Worm (Caenorhabditis elegans) whole organism, young adult: ENCODE measurements around the gene srxa-14.

Experiments used
- B0019.2 ChIP-seq: fragments of 200-800 bp; sonication (Bioruptor generic); conservative IDR thresholded peaks from 2 replicates; pipeline ENCODE4 v1.3.6; 2022; ENCODE audit warnings: missing genetic modification reagents, missing genetic modification characterization, missing compliant biosample characterization
- F33H1.4 ChIP-seq: fragments of 200-800 bp; sonication (Bioruptor generic); IDR thresholded peaks from 2 replicates; pipeline ENCODE4 v1.3.6; 2022; ENCODE audit warnings: missing genetic modification reagents, missing genetic modification characterization, missing compliant biosample characterization
- F39B2.1 ChIP-seq: fragments of 200-800 bp; sonication (Bioruptor generic); IDR thresholded peaks from 2 replicates; pipeline ENCODE4 v1.3.6; 2022; ENCODE audit warnings: missing genetic modification reagents, missing genetic modification characterization, missing compliant biosample characterization
- aptf-2 ChIP-seq: fragments of 200-800 bp; sonication (Bioruptor generic); conservative IDR thresholded peaks from 2 replicates; pipeline ENCODE4 v1.3.6; 2022; ENCODE audit warnings: missing genetic modification reagents, missing genetic modification characterization, missing compliant biosample characterization
- ceh-27 ChIP-seq: fragments of 200-800 bp; sonication (Bioruptor generic); optimal IDR thresholded peaks from 2 replicates; lab custom pipeline; 2018; ENCODE audit warnings: mild to moderate bottlenecking, missing genetic modification characterization, moderate library complexity, missing compliant biosample characterization
- dox-1 ChIP-seq: fragments of 200-800 bp; sonication (Bioruptor generic); IDR thresholded peaks from 2 replicates; pipeline ENCODE4 v1.3.6; 2022; ENCODE audit warnings: missing genetic modification reagents, missing genetic modification characterization, missing compliant biosample characterization
- efl-1 ChIP-seq: fragments of 150-350 bp; optimal IDR thresholded peaks from 2 replicates; lab custom pipeline; 2014; ENCODE audit warnings: missing biosample characterization, missing genetic modification reagents, missing genetic modification characterization
- egl-44 ChIP-seq: fragments of 200-800 bp; sonication (Bioruptor generic); IDR thresholded peaks from 2 replicates; pipeline ENCODE4 v1.3.6; 2022; ENCODE audit warnings: missing genetic modification reagents, missing genetic modification characterization, missing compliant biosample characterization
- madf-6 ChIP-seq: fragments of 200-800 bp; sonication (Bioruptor generic); IDR thresholded peaks from 2 replicates; pipeline ENCODE4 v1.3.6; 2022; ENCODE audit warnings: missing genetic modification reagents, missing genetic modification characterization, missing compliant biosample characterization
- mes-4 ChIP-seq: sonication (generic microtip); optimal IDR thresholded peaks from 2 replicates; lab custom pipeline; 2016; ENCODE audit warnings: missing genotype, missing genetic modification characterization, missing compliant biosample characterization
- nhr-90 ChIP-seq: sonication (generic microtip); optimal IDR thresholded peaks from 2 replicates; lab custom pipeline; 2016; ENCODE audit warnings: missing genotype, mild to moderate bottlenecking, missing genetic modification characterization, missing compliant biosample characterization
- rec-8 ChIP-seq, 2 experiments: sonication (generic microtip); optimal IDR thresholded peaks; 2 replicates each; lab custom pipeline; 2016; ENCODE audit warnings: mild to moderate bottlenecking in 2 of 2, missing genetic modification characterization in 2 of 2, missing genetic modification reagents in 2 of 2, missing genotype in 2 of 2, missing biosample characterization in 1 of 2, missing compliant biosample characterization in 1 of 2, moderate library complexity in 1 of 2

The srxa-14 gene

ce11 chrV:20685383-20685782 is 46.0 kb downstream of the srxa-14 start, which contains the start of gene klf-2 (continued):
- TF ChIP-seq aptf-2 (GFP tag; lab: Robert Waterston, UW) (no peak), egl-44 (GFP tag; lab: Robert Waterston, UW) (no peak)

- TF ChIP-seq rec-8 (tag; optimal IDR thresholded peaks at IDR 0.05; lab: Kevin White, UChicago) (no peak), madf-6 (GFP tag; lab: Robert Waterston, UW) (peak; percentile 58), nhr-90 (no peak), efl-1 (GFP tag; lab: Kevin White, UChicago) (peak; percentile 56), aptf-2 (GFP tag; lab: Robert Waterston, UW) (peak; percentile 95), B0019.2 (no peak), ceh-27 (GFP tag; lab: Kevin White, UChicago) (no peak), mes-4 (no peak), dox-1 (no peak), F33H1.4 (GFP tag; lab: Robert Waterston, UW) (no peak), F39B2.1 (no peak)
Observed at ce11 chrV:20689481-20690039, 50.2 kb downstream of the srxa-14 start, which contains the start of gene F53F8.3. TSS of gene F53F8.3 (minus strand) at chrV:20689531.
